Fruit fly (Drosophila melanogaster) whole organism, embryonic: ENCODE data around the gene CG17207.

Experiments
- BEAF-32 ChIP-seq: fragments of 200-800 bp; sonication (Bioruptor generic); optimal IDR thresholded peaks from 3 replicates; lab custom pipeline; 2017; ENCODE audit warnings: missing biosample characterization, missing genetic modification characterization, mild to moderate bottlenecking, moderate library complexity, missing genetic modification reagents
- Bgb ChIP-seq: fragments of 200-800 bp; sonication (Bioruptor generic); IDR thresholded peaks from 2 replicates; pipeline ENCODE4 v1.3.6; 2022; ENCODE audit warnings: missing biosample characterization, missing genetic modification characterization; ENCODE audit not compliant: partially characterized antibody
- CG10267 ChIP-seq: fragments of 200-800 bp; sonication (Bioruptor generic); optimal IDR thresholded peaks from 2 replicates; lab custom pipeline; 2018; ENCODE audit warnings: missing biosample characterization, mild to moderate bottlenecking, missing genetic modification characterization, moderate library complexity
- CG10543 ChIP-seq: fragments of 200-800 bp; sonication (Bioruptor generic); optimal IDR thresholded peaks from 3 replicates; lab custom pipeline; 2017; ENCODE audit warnings: missing biosample characterization, mild to moderate bottlenecking, missing genetic modification characterization, moderate library complexity
- CG1529 ChIP-seq: fragments of 200-800 bp; sonication (Bioruptor generic); optimal IDR thresholded peaks from 3 replicates; lab custom pipeline; 2018; ENCODE audit warnings: missing biosample characterization, missing genetic modification characterization
- CG15514 ChIP-seq: fragments of 200-800 bp; sonication (Bioruptor generic); optimal IDR thresholded peaks from 3 replicates; lab custom pipeline; 2017; ENCODE audit warnings: missing biosample characterization, missing genetic modification characterization, mild to moderate bottlenecking, moderate library complexity, missing genetic modification reagents
- CG15696 ChIP-seq: fragments of 200-800 bp; sonication (Bioruptor generic); optimal IDR thresholded peaks from 2 replicates; lab custom pipeline; 2019; ENCODE audit warnings: missing biosample characterization, mild to moderate bottlenecking, missing genetic modification characterization, moderate library complexity
- CG16813 ChIP-seq: fragments of 200-800 bp; sonication (Bioruptor generic); IDR thresholded peaks from 3 replicates; pipeline ENCODE4 v1.3.6; 2022; ENCODE audit warnings: missing biosample characterization, missing genetic modification characterization; ENCODE audit not compliant: partially characterized antibody
- CG17385 ChIP-seq: fragments of 200-800 bp; sonication (Bioruptor generic); optimal IDR thresholded peaks from 3 replicates; lab custom pipeline; 2018; ENCODE audit warnings: missing biosample characterization, mild to moderate bottlenecking, missing genetic modification characterization
- CG30020 ChIP-seq: fragments of 200-800 bp; optimal IDR thresholded peaks from 2 replicates; lab custom pipeline; 2019; ENCODE audit warnings: missing biosample characterization, mild to moderate bottlenecking, missing genetic modification characterization, moderate library complexity
- CG31365 ChIP-seq: fragments of 200-800 bp; sonication (Bioruptor generic); optimal IDR thresholded peaks from 2 replicates; lab custom pipeline; 2018; ENCODE audit warnings: missing biosample characterization, mild to moderate bottlenecking, missing genetic modification characterization
- CG4617 ChIP-seq: fragments of 200-800 bp; sonication (Bioruptor generic); optimal IDR thresholded peaks from 3 replicates; lab custom pipeline; 2016; ENCODE audit warnings: missing biosample characterization, missing genetic modification characterization, borderline replicate concordance
- CG6813 ChIP-seq: fragments of 200-800 bp; sonication (Bioruptor generic); optimal IDR thresholded peaks from 2 replicates; lab custom pipeline; 2017; ENCODE audit warnings: missing biosample characterization, missing genetic modification characterization, mild to moderate bottlenecking, moderate library complexity, missing genetic modification reagents
- Chrac-16 ChIP-seq: fragments of 200-800 bp; sonication (Bioruptor generic); optimal IDR thresholded peaks from 3 replicates; lab custom pipeline; 2016; ENCODE audit warnings: missing biosample characterization, missing genetic modification characterization
- E2f2 ChIP-seq: fragments of 200-800 bp; sonication (Bioruptor generic); IDR thresholded peaks from 2 replicates; pipeline ENCODE4 v1.3.6; 2022; ENCODE audit warnings: missing biosample characterization, missing genetic modification characterization
- Ets97D ChIP-seq: fragments of 200-800 bp; sonication (Bioruptor generic); optimal IDR thresholded peaks from 3 replicates; lab custom pipeline; 2016; ENCODE audit warnings: missing biosample characterization, missing genetic modification characterization
- Lhr ChIP-seq: fragments of 200-800 bp; sonication (Bioruptor generic); optimal IDR thresholded peaks from 3 replicates; lab custom pipeline; 2017; ENCODE audit warnings: mild to moderate bottlenecking, missing biosample characterization, missing genetic modification reagents, missing genetic modification characterization
- Lim3 ChIP-seq: fragments of 200-800 bp; sonication (Bioruptor generic); IDR thresholded peaks from 2 replicates; pipeline ENCODE4 v1.3.6; 2022; ENCODE audit warnings: missing biosample characterization, missing genetic modification characterization
- MBD-R2 ChIP-seq: fragments of 200-800 bp; sonication (Bioruptor generic); IDR thresholded peaks from 2 replicates; pipeline ENCODE4 v1.3.6; 2022; ENCODE audit warnings: missing biosample characterization, missing genetic modification characterization
- Myb ChIP-seq: fragments of 200-800 bp; sonication (Bioruptor generic); optimal IDR thresholded peaks from 2 replicates; lab custom pipeline; 2016; ENCODE audit warnings: missing biosample characterization, missing genetic modification characterization
- NFAT ChIP-seq: fragments of 200-800 bp; sonication (Bioruptor generic); IDR thresholded peaks from 2 replicates; pipeline ENCODE4 v1.3.6; 2022; ENCODE audit warnings: missing biosample characterization, missing genetic modification characterization
- Opbp ChIP-seq: fragments of 200-800 bp; sonication (Bioruptor generic); IDR thresholded peaks from 3 replicates; pipeline ENCODE4 v1.3.6; 2022; ENCODE audit warnings: missing biosample characterization, missing genetic modification characterization; ENCODE audit not compliant: partially characterized antibody
- Sin3A ChIP-seq: fragments of >200 bp; optimal IDR thresholded peaks from 2 replicates; lab custom pipeline; 2018
- Trl ChIP-seq, 3 experiments: fragments of >200 bp in 2 of 3; fragments of 200-800 bp in 1 of 3; sonication (Bioruptor generic) in 1 of 3; optimal IDR thresholded peaks; 2 replicates in 1 of 3; 3 replicates in 2 of 3; lab custom pipeline; 2016 to 2017; ENCODE audit warnings: missing biosample characterization in 1 of 3, missing genetic modification characterization in 1 of 3
- YL-1 ChIP-seq: fragments of 200-800 bp; sonication (Bioruptor generic); optimal IDR thresholded peaks from 3 replicates; lab custom pipeline; 2017; ENCODE audit warnings: missing biosample characterization, mild to moderate bottlenecking, missing genetic modification characterization
- cas ChIP-seq: fragments of 200-800 bp; sonication (Bioruptor generic); IDR thresholded peaks from 2 replicates; pipeline ENCODE4 v1.3.6; 2022; ENCODE audit warnings: missing biosample characterization, missing genetic modification characterization
- croc ChIP-seq: fragments of 200-800 bp; sonication (Bioruptor generic); conservative IDR thresholded peaks from 3 replicates; pipeline ENCODE4 v1.3.6; 2022; ENCODE audit warnings: missing biosample characterization, missing genetic modification characterization
- crol ChIP-seq: fragments of 200-800 bp; sonication (Bioruptor generic); IDR thresholded peaks from 2 replicates; pipeline ENCODE4 v1.3.6; 2022; ENCODE audit warnings: missing biosample characterization, missing genetic modification characterization
- fd64A ChIP-seq: fragments of 200-800 bp; sonication (Bioruptor generic); optimal IDR thresholded peaks from 3 replicates; lab custom pipeline; 2018; ENCODE audit warnings: missing biosample characterization, mild to moderate bottlenecking, missing genetic modification characterization
- gfzf ChIP-seq: fragments of 200-800 bp; sonication (Bioruptor generic); optimal IDR thresholded peaks from 2 replicates; lab custom pipeline; 2016; ENCODE audit warnings: missing biosample characterization, mild to moderate bottlenecking, missing genetic modification characterization, moderate library complexity
- hb ChIP-seq: fragments of 200-800 bp; sonication (Bioruptor generic); IDR thresholded peaks from 3 replicates; pipeline ENCODE4 v1.3.6; 2022; ENCODE audit warnings: missing biosample characterization, missing genetic modification characterization; ENCODE audit not compliant: partially characterized antibody
- hkb ChIP-seq, 2 experiments: fragments of 200-800 bp in 1 of 2; fragments of >200 bp in 1 of 2; sonication (Bioruptor generic) in 1 of 2; IDR thresholded peaks in 1 of 2; optimal IDR thresholded peaks in 1 of 2; 2 replicates each; pipeline versions ENCODE4 v1.3.6 to Lab custom; 2017 to 2022; ENCODE audit warnings: missing biosample characterization in 1 of 2, missing genetic modification characterization in 1 of 2
- insv ChIP-seq, 2 experiments: fragments of 200-800 bp; sonication (Bioruptor generic); optimal IDR thresholded peaks; 3 replicates each; lab custom pipeline; 2016 to 2018; ENCODE audit warnings: missing biosample characterization in 2 of 2, missing genetic modification characterization in 2 of 2
- nau ChIP-seq: fragments of 200-800 bp; sonication (Bioruptor generic); optimal IDR thresholded peaks from 3 replicates; lab custom pipeline; 2017; ENCODE audit warnings: missing biosample characterization, mild to moderate bottlenecking, missing genetic modification characterization, missing genetic modification reagents
- nerfin-1 ChIP-seq: fragments of 200-800 bp; sonication (Bioruptor generic); optimal IDR thresholded peaks from 3 replicates; lab custom pipeline; 2019; ENCODE audit warnings: missing biosample characterization, mild to moderate bottlenecking, missing genetic modification characterization, moderate library complexity
- nmo ChIP-seq: fragments of 200-800 bp; sonication (Bioruptor generic); optimal IDR thresholded peaks from 2 replicates; lab custom pipeline; 2018; ENCODE audit warnings: missing biosample characterization, mild to moderate bottlenecking, missing genetic modification characterization, moderate library complexity
- odd ChIP-seq: fragments of 200-800 bp; sonication (Bioruptor generic); optimal IDR thresholded peaks from 2 replicates; lab custom pipeline; 2017; ENCODE audit warnings: missing biosample characterization, mild to moderate bottlenecking, missing genetic modification characterization
- peb ChIP-seq: fragments of 200-800 bp; sonication (Bioruptor generic); IDR thresholded peaks from 2 replicates; pipeline ENCODE4 v1.3.6; 2022; ENCODE audit warnings: missing biosample characterization, missing genetic modification characterization
- phol ChIP-seq: fragments of 200-800 bp; sonication (Bioruptor generic); optimal IDR thresholded peaks from 3 replicates; lab custom pipeline; 2018; ENCODE audit warnings: missing biosample characterization, mild to moderate bottlenecking, missing genetic modification characterization, moderate library complexity
- pzg ChIP-seq: fragments of 200-800 bp; sonication (Bioruptor generic); optimal IDR thresholded peaks from 3 replicates; lab custom pipeline; 2018; ENCODE audit warnings: missing biosample characterization, mild to moderate bottlenecking, missing genetic modification characterization, moderate library complexity
- rib ChIP-seq: fragments of 200-800 bp; sonication (Bioruptor generic); IDR thresholded peaks from 2 replicates; pipeline ENCODE4 v1.3.6; 2022; ENCODE audit warnings: missing biosample characterization, missing genetic modification characterization
- row ChIP-seq: fragments of 200-800 bp; sonication (Bioruptor generic); IDR thresholded peaks from 3 replicates; pipeline ENCODE4 v1.3.6; 2022; ENCODE audit warnings: missing biosample characterization, missing genetic modification characterization
- sqz ChIP-seq: fragments of 200-800 bp; sonication (Bioruptor generic); optimal IDR thresholded peaks from 3 replicates; lab custom pipeline; 2018; ENCODE audit warnings: missing biosample characterization, mild to moderate bottlenecking, missing genetic modification characterization
- stc ChIP-seq: fragments of 200-800 bp; sonication (Bioruptor generic); IDR thresholded peaks from 2 replicates; pipeline ENCODE4 v1.3.6; 2022; ENCODE audit warnings: missing biosample characterization, missing genetic modification characterization
- stwl ChIP-seq: fragments of 200-800 bp; sonication (Bioruptor generic); optimal IDR thresholded peaks from 3 replicates; lab custom pipeline; 2018; ENCODE audit warnings: missing biosample characterization, mild to moderate bottlenecking, missing genetic modification characterization, moderate library complexity
- tio ChIP-seq: fragments of 200-800 bp; sonication (Bioruptor generic); optimal IDR thresholded peaks from 2 replicates; lab custom pipeline; 2017; ENCODE audit warnings: missing biosample characterization, missing genetic modification characterization, inconsistent platforms
- vnd ChIP-seq: fragments of 200-800 bp; sonication (Bioruptor generic); IDR thresholded peaks from 3 replicates; pipeline ENCODE4 v1.3.6; 2022; ENCODE audit warnings: missing biosample characterization, missing genetic modification characterization; ENCODE audit not compliant: partially characterized antibody
- zfh1 ChIP-seq: fragments of 200-800 bp; sonication (Bioruptor generic); IDR thresholded peaks from 3 replicates; pipeline ENCODE4 v1.3.6; 2022; ENCODE audit warnings: missing biosample characterization, missing genetic modification characterization

CG17207 gene

dm6 chr3R:12429120-12429610, 9.8 kb downstream of the CG17207 start, which contains the start of the genes CG5641 and CG5245 (continued):
- TF ChIP-seq sqz (GFP tag; lab: Kevin White, UChicago) (no peak), zfh1 (GFP tag; lab: Robert Waterston, UW) (0 out of 3 replicates have a peak, but pooled peaks have one; percentile 10), nmo (peak; percentile 20), E2f2 (GFP tag; lab: Robert Waterston, UW) (peak; percentile 64), Opbp (GFP tag; lab: Robert Waterston, UW) (0 out of 3 replicates have a peak, but pooled peaks have one; percentile 12), CG31365 (tag; lab: Kevin White, UChicago) (no peak), Lhr (GFP tag; lab: Kevin White, UChicago) (peak; percentile 31), rib (GFP tag; lab: Robert Waterston, UW) (no peak), fd64A (GFP tag; lab: Kevin White, UChicago) (no peak), Ets97D (peak; percentile 23), hkb (optimal IDR thresholded peaks at IDR 0.05; lab: Kevin White, UChicago) (peak; percentile 26), hkb (GFP tag; IDR thresholded peaks at IDR 0.05; lab: Robert Waterston, UW) (no peak), Sin3A (lab: Kevin White, UChicago) (peak; percentile 34), stc (GFP tag; lab: Robert Waterston, UW) (no peak), hb (GFP tag; lab: Robert Waterston, UW) (no peak), odd (no peak), crol (GFP tag; lab: Robert Waterston, UW) (no peak), nerfin-1 (tag; lab: Kevin White, UChicago) (peak; percentile 58), Chrac-16 (GFP tag; lab: Kevin White, UChicago) (no peak), vnd (GFP tag; lab: Robert Waterston, UW) (no peak), CG15696 (no peak), MBD-R2 (GFP tag; lab: Robert Waterston, UW) (peak; percentile 70), cas (no peak), gfzf (GFP tag; lab: Kevin White, UChicago) (peak; percentile 85), Trl (optimal IDR thresholded peaks at IDR 0.05; lab: Kevin White, UChicago) (no peak), Trl (GFP tag; optimal IDR thresholded peaks at IDR 0.05; lab: Kevin White, UChicago) (no peak), Myb (GFP tag; lab: Kevin White, UChicago) (peak; percentile 31), Bgb (no peak), CG1529 (GFP tag; lab: Kevin White, UChicago) (no peak), BEAF-32 (peak; percentile 30), pzg (peak; percentile 51), CG6813 (no peak), CG16813 (no peak), CG10543 (GFP tag; lab: Kevin White, UChicago) (no peak), row (GFP tag; lab: Robert Waterston, UW) (peak; percentile 40; the same call in 2 of the 3 replicates), CG17385 (no peak), insv (GFP tag; optimal IDR thresholded peaks at IDR 0.05; lab: Kevin White, UChicago) (peak in 1 of 2 experiments; percentile 0), croc (GFP tag; lab: Robert Waterston, UW) (no peak), tio (GFP tag; lab: Kevin White, UChicago) (no peak), NFAT (GFP tag; lab: Robert Waterston, UW) (no peak), phol (tag; lab: Kevin White, UChicago) (peak; percentile 29), Lim3 (GFP tag; lab: Robert Waterston, UW) (no peak), CG30020 (tag; lab: Kevin White, UChicago) (peak; percentile 15), stwl (peak; percentile 40), CG15514 (peak; percentile 57), CG4617 (GFP tag; lab: Kevin White, UChicago) (peak; percentile 51), nau (GFP tag; lab: Kevin White, UChicago) (no peak), peb (GFP tag; lab: Robert Waterston, UW) (no peak), CG10267 (no peak), YL-1 (GFP tag; lab: Kevin White, UChicago) (peak; percentile 23)
